Worm (Caenorhabditis elegans) whole organism, L4 larva: ENCODE measurements around the gene atp-5.

ENCODE experiments used
- D1046.2 ChIP-seq: fragments of 200-800 bp; sonication (Bioruptor generic); IDR thresholded peaks from 2 replicates; pipeline ENCODE4 v1.3.6; 2022; ENCODE audit warnings: missing genetic modification characterization, missing compliant biosample characterization
- F26F4.8 ChIP-seq: fragments of 200-800 bp; sonication (Bioruptor generic); conservative IDR thresholded peaks from 2 replicates; pipeline ENCODE4 v1.3.6; 2022; ENCODE audit warnings: missing genetic modification characterization, missing compliant biosample characterization
- F37D6.2 ChIP-seq: sonication (generic microtip); optimal IDR thresholded peaks from 2 replicates; lab custom pipeline; 2016; ENCODE audit warnings: mild to moderate bottlenecking, missing genetic modification characterization, missing compliant biosample characterization
- Y105C5A.15 ChIP-seq: fragments of 200-800 bp; sonication (Bioruptor generic); IDR thresholded peaks from 2 replicates; pipeline ENCODE4 v1.3.6; 2022; ENCODE audit warnings: missing genetic modification characterization, missing compliant biosample characterization
- Y75B8A.6 ChIP-seq: fragments of 200-800 bp; sonication (Bioruptor generic); IDR thresholded peaks from 2 replicates; pipeline ENCODE4 v1.3.6; 2022; ENCODE audit warnings: missing genetic modification reagents, missing genetic modification characterization, missing compliant biosample characterization
- aha-1 ChIP-seq: fragments of 150-350 bp; peaks from one replicate; lab custom pipeline; 2014; ENCODE audit warnings: missing biosample characterization, missing genetic modification characterization
- ama-1 ChIP-seq: fragments of 150-350 bp; optimal IDR thresholded peaks from 2 replicates; lab custom pipeline; 2014; ENCODE audit warnings: inconsistent platforms, mixed read lengths
- arid-1 ChIP-seq: fragments of 200-800 bp; sonication (Bioruptor generic); conservative IDR thresholded peaks from 2 replicates; pipeline ENCODE4 v1.3.6; 2022; ENCODE audit warnings: missing genetic modification reagents, missing genetic modification characterization, missing compliant biosample characterization
- daf-16 ChIP-seq, 3 experiments: sonication (generic microtip); optimal IDR thresholded peaks; 2 replicates each; lab custom pipeline; 2016 to 2017; ENCODE audit warnings: missing genetic modification characterization in 3 of 3, missing genetic modification reagents in 3 of 3, mild to moderate bottlenecking in 2 of 3, missing compliant biosample characterization in 2 of 3, missing biosample characterization in 1 of 3, moderate library complexity in 1 of 3
- daf-19 ChIP-seq: fragments of 200-800 bp; sonication (Bioruptor generic); conservative IDR thresholded peaks from 2 replicates; pipeline ENCODE4 v1.3.6; 2022; ENCODE audit warnings: missing genetic modification characterization, missing compliant biosample characterization
- dmd-6 ChIP-seq: fragments of 200-800 bp; sonication (Bioruptor generic); IDR thresholded peaks from 2 replicates; pipeline ENCODE4 v1.3.6; 2022; ENCODE audit warnings: missing genetic modification reagents, missing genetic modification characterization, missing compliant biosample characterization
- dve-1 ChIP-seq: sonication (generic microtip); optimal IDR thresholded peaks from 2 replicates; lab custom pipeline; 2017; ENCODE audit warnings: antibody characterized with exemption, mild to moderate bottlenecking, missing genetic modification characterization, missing compliant biosample characterization; ENCODE audit not compliant: insufficient read depth
- fos-1 ChIP-seq: fragments of 150-350 bp; optimal IDR thresholded peaks from 2 replicates; lab custom pipeline; 2014; ENCODE audit warnings: missing biosample characterization, missing genetic modification characterization
- hif-1 ChIP-seq, 2 experiments: sonication (generic microtip); optimal IDR thresholded peaks; 2 replicates each; lab custom pipeline; 2016 to 2017; ENCODE audit warnings: missing compliant biosample characterization in 2 of 2, missing genetic modification characterization in 2 of 2, missing genetic modification reagents in 2 of 2, missing genotype in 2 of 2, mild to moderate bottlenecking in 1 of 2
- hlh-11 ChIP-seq: fragments of 200-800 bp; sonication (Bioruptor generic); optimal IDR thresholded peaks from 2 replicates; lab custom pipeline; 2018; ENCODE audit warnings: mild to moderate bottlenecking, missing genetic modification characterization, missing compliant biosample characterization
- hmg-1.1 ChIP-seq: fragments of 200-800 bp; sonication (Bioruptor generic); IDR thresholded peaks from 2 replicates; pipeline ENCODE4 v1.3.6; 2022; ENCODE audit warnings: missing genetic modification reagents, missing genetic modification characterization, missing compliant biosample characterization
- lim-7 ChIP-seq: fragments of 200-800 bp; sonication (Bioruptor generic); IDR thresholded peaks from 2 replicates; pipeline ENCODE4 v1.3.6; 2022; ENCODE audit warnings: missing genetic modification characterization, missing compliant biosample characterization
- lir-3 ChIP-seq: sonication (generic microtip); optimal IDR thresholded peaks from 2 replicates; lab custom pipeline; 2016; ENCODE audit warnings: mild to moderate bottlenecking, missing genetic modification characterization, missing compliant biosample characterization
- mep-1 ChIP-seq: fragments of 150-350 bp; sonication (generic microtip); optimal IDR thresholded peaks from 3 replicates; lab custom pipeline; 2014; ENCODE audit warnings: missing biosample characterization, missing genetic modification characterization
- mxl-3 ChIP-seq: fragments of 200-800 bp; sonication (Bioruptor generic); optimal IDR thresholded peaks from 2 replicates; lab custom pipeline; 2018; ENCODE audit warnings: mild to moderate bottlenecking, missing genetic modification characterization, missing compliant biosample characterization
- nhr-102 ChIP-seq: sonication (generic microtip); optimal IDR thresholded peaks from 2 replicates; lab custom pipeline; 2016; ENCODE audit warnings: mild to moderate bottlenecking, missing genetic modification characterization, moderate library complexity, missing compliant biosample characterization
- nhr-111 ChIP-seq: fragments of 200-800 bp; sonication (Bioruptor generic); optimal IDR thresholded peaks from 2 replicates; lab custom pipeline; 2018; ENCODE audit warnings: mild to moderate bottlenecking, missing genetic modification characterization, missing compliant biosample characterization
- nhr-25 ChIP-seq: sonication (generic microtip); optimal IDR thresholded peaks from 2 replicates; lab custom pipeline; 2017; ENCODE audit warnings: missing genetic modification characterization, mild to moderate bottlenecking, missing compliant biosample characterization, antibody characterized with exemption, moderate library complexity, borderline replicate concordance; ENCODE audit not compliant: insufficient read depth
- nhr-41 ChIP-seq: fragments of 200-800 bp; sonication (Bioruptor generic); IDR thresholded peaks from 2 replicates; pipeline ENCODE4 v1.3.6; 2022; ENCODE audit warnings: missing genetic modification reagents, missing genetic modification characterization, missing compliant biosample characterization
- nhr-77 ChIP-seq: fragments of 150-350 bp; optimal IDR thresholded peaks from 2 replicates; lab custom pipeline; 2014; ENCODE audit warnings: missing biosample characterization, missing genetic modification characterization
- php-3 ChIP-seq: fragments of 200-800 bp; sonication (Bioruptor generic); IDR thresholded peaks from 2 replicates; pipeline ENCODE4 v1.3.6; 2022; ENCODE audit warnings: missing genetic modification reagents, missing genetic modification characterization, missing compliant biosample characterization
- pqm-1 ChIP-seq: sonication (generic microtip); optimal IDR thresholded peaks from 2 replicates; lab custom pipeline; 2017; ENCODE audit warnings: missing biosample characterization, missing genetic modification characterization
- sdz-12 ChIP-seq: fragments of 200-800 bp; sonication (Bioruptor generic); optimal IDR thresholded peaks from 2 replicates; lab custom pipeline; 2018; ENCODE audit warnings: mild to moderate bottlenecking, missing genetic modification characterization, missing compliant biosample characterization
- skn-1 ChIP-seq: fragments of 150-350 bp; optimal IDR thresholded peaks from 2 replicates; lab custom pipeline; 2014; ENCODE audit warnings: missing biosample characterization, missing genetic modification characterization
- unc-130 ChIP-seq: sonication (generic microtip); optimal IDR thresholded peaks from 2 replicates; lab custom pipeline; 2016; ENCODE audit warnings: missing genetic modification reagents, missing genetic modification characterization, missing compliant biosample characterization
- unc-62 ChIP-seq, 3 experiments: fragments of 150-350 bp in 1 of 3; sonication (generic microtip); optimal IDR thresholded peaks in 2 of 3; peaks in 1 of 3; 1 replicate in 1 of 3; 2 replicates in 2 of 3; lab custom pipeline; 2014 to 2017; ENCODE audit warnings: missing biosample characterization in 3 of 3, missing genetic modification characterization in 3 of 3, missing genetic modification reagents in 3 of 3, missing genotype in 1 of 3
- vab-7 ChIP-seq: fragments of 200-800 bp; sonication (Bioruptor generic); IDR thresholded peaks from 2 replicates; pipeline ENCODE4 v1.3.6; 2022; ENCODE audit warnings: missing genetic modification reagents, missing genetic modification characterization, missing compliant biosample characterization
- zfp-2 ChIP-seq: sonication (generic microtip); optimal IDR thresholded peaks from 2 replicates; lab custom pipeline; 2016; ENCODE audit warnings: mild to moderate bottlenecking, missing genetic modification characterization, missing compliant biosample characterization
- zfp-3 ChIP-seq: fragments of 200-800 bp; sonication (Bioruptor generic); conservative IDR thresholded peaks from 2 replicates; pipeline ENCODE4 v1.3.6; 2022; ENCODE audit warnings: missing genetic modification reagents, missing genetic modification characterization, missing compliant biosample characterization
- zip-2 ChIP-seq: fragments of 150-350 bp; optimal IDR thresholded peaks from 2 replicates; lab custom pipeline; 2014; ENCODE audit warnings: missing biosample characterization, missing genetic modification characterization

Gene atp-5

DNA sequence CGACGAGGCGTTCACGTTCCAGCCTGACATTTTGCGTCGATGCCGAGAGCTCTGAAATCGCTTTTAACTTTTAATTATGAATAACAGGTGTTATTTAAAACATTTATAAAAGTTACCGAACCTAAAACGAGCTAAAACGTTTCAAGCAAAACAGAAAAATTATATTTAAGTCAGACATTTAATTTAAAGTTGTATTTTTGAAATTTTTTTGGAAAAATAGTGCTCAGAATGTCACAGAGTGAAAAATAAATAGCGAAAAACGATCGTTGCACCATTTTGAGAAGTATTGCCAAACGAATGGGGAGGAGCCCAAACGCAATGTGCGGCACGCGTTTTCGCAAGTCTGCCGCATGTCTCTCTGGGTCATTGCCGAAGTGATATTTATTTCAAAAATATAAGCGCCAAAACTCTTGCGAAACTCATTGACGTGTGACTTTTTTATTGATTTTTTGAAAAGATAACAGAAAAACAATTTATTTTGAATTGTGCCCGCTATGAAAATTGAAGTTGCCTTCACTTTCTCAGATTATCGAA lies 10.6 kb downstream of the atp-5 start, which contains the start of gene erfa-3 (continued):
- TF ChIP-seq F26F4.8 (GFP tag; lab: Robert Waterston, UW) (no peak), daf-19 (GFP tag; lab: Robert Waterston, UW) (0 out of 2 replicates have a peak, but pooled peaks have one; percentile 11), nhr-111 (no peak), Y75B8A.6 (GFP tag; lab: Robert Waterston, UW) (no peak), daf-16 (GFP tag; optimal IDR thresholded peaks at IDR 0.05; lab: Kevin White, UChicago) (peak in 1 of 2 experiments; percentile 24), daf-16 (tag; optimal IDR thresholded peaks at IDR 0.05; lab: Kevin White, UChicago) (peak; percentile 64), mxl-3 (GFP tag; lab: Kevin White, UChicago) (peak; percentile 49), nhr-77 (tag; lab: Kevin White, UChicago) (no peak), nhr-41 (no peak), vab-7 (GFP tag; lab: Robert Waterston, UW) (no peak), pqm-1 (tag; lab: Kevin White, UChicago) (no peak), F37D6.2 (no peak), nhr-25 (tag; lab: Kevin White, UChicago) (peak; percentile 2), fos-1 (tag; lab: Kevin White, UChicago) (no peak), zip-2 (tag; lab: Kevin White, UChicago) (peak; percentile 26), arid-1 (GFP tag; lab: Robert Waterston, UW) (0 out of 2 replicates have a peak, but pooled peaks have one; percentile 13), aha-1 (tag; lab: Kevin White, UChicago) (peak; percentile 31), lir-3 (tag; lab: Kevin White, UChicago) (no peak), unc-130 (GFP tag; lab: Kevin White, UChicago) (peak; percentile 75), sdz-12 (no peak), hlh-11 (tag; lab: Kevin White, UChicago) (peak; percentile 53), lim-7 (0 out of 2 replicates have a peak, but pooled peaks have one; percentile 50), D1046.2 (no peak)
- TF ChIP-seq, all 104 proteins: peak for 34

DNA sequence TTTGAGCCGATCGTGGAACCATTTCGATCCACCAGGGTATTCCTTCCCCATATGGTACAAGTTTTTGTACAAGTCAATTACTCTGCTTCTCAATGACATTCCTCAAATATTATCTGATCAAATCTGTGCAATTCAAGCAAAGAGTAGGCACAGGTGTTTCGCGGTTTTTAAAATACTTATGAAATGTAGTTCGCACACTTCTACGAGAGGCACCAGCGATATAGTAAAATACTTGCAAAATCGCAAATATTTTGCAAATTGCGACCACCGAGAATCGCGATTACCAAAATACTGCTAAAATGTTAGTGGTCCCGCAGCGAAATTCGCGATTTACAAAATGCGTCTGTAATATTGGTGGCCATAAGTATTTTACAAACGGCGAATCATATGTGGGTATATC lies 14.0 kb downstream of the atp-5 start, which contains the start of gene Y42A5A.5:
Y42A5A.5 (minus strand) TSS at position 101 of the 400 bp plus-strand sequence.
- TF ChIP-seq aha-1 (tag; lab: Kevin White, UChicago), result peak; percentile 58

DNA sequence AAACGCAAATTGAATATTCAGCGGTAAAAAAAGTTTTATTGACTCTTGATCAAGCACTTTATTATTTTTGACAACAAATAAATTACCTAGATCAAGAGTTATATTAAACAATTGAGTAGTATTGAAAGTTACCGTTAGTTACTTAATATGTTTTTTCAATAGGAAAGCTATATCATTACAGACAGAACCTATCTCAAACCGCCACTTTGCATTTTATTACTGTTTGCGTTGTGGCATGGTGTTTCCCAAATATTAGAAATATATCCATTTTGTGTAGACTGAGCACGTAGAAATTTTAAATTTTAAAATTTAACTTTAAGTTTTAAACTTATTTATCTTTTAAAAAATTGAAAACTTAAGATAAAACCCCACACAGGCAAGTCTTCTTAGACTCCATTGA lies 19.3 kb downstream of the atp-5 start:
- TF ChIP-seq unc-62 (GFP tag; optimal IDR thresholded peaks at IDR 0.05 in 1 of 2; lab: Kevin White, UChicago) (peak in 1 of 2 experiments; percentile 90), unc-62 (tag; optimal IDR thresholded peaks at IDR 0.05; lab: Kevin White, UChicago) (no peak), lir-3 (tag; lab: Kevin White, UChicago) (no peak)

- TF ChIP-seq mep-1 (tag; lab: Kevin White, UChicago) (no peak), ama-1 (lab: Kevin White, UChicago) (no peak), hmg-1.1 (GFP tag; lab: Robert Waterston, UW) (no peak), Y105C5A.15 (GFP tag; lab: Robert Waterston, UW) (no peak), hif-1 (tag; optimal IDR thresholded peaks at IDR 0.05; lab: Kevin White, UChicago) (no peak), dve-1 (tag; lab: Kevin White, UChicago) (no peak), zfp-2 (tag; lab: Kevin White, UChicago) (no peak), skn-1 (tag; lab: Kevin White, UChicago) (no peak), php-3 (GFP tag; lab: Robert Waterston, UW) (no peak), nhr-102 (no peak), zfp-3 (GFP tag; lab: Robert Waterston, UW) (no peak), dmd-6 (no peak), hlh-11 (tag; lab: Kevin White, UChicago) (no peak)
Measured at ce11 chrV:11098599-11098998, 25.1 kb downstream of the atp-5 start, which contains the start of gene cdkl-1. TSS of gene cdkl-1 (plus strand) at chrV:11098899.
